Worm (Caenorhabditis elegans) whole organism, L2 larva: ENCODE measurements around the gene H09F14.1.

Experiments
- aly-2 ChIP-seq: fragments of 150-350 bp; optimal IDR thresholded peaks from 2 replicates; lab custom pipeline; 2014; ENCODE audit warnings: missing biosample characterization, missing genetic modification characterization
- ceh-16 ChIP-seq: fragments of 150-350 bp; optimal IDR thresholded peaks from 2 replicates; lab custom pipeline; 2014; ENCODE audit warnings: missing biosample characterization, missing genetic modification characterization
- fos-1 ChIP-seq: fragments of 150-350 bp; optimal IDR thresholded peaks from 2 replicates; lab custom pipeline; 2014; ENCODE audit warnings: missing biosample characterization, missing genetic modification characterization
- lin-39 ChIP-seq: fragments of 150-350 bp; optimal IDR thresholded peaks from 2 replicates; lab custom pipeline; 2014; ENCODE audit warnings: missing biosample characterization, missing genetic modification reagents, missing genetic modification characterization
- lsy-2 ChIP-seq, 2 experiments: fragments of 150-350 bp in 1 of 2; sonication (generic microtip) in 1 of 2; optimal IDR thresholded peaks; 2 replicates each; lab custom pipeline; 2014 to 2017; ENCODE audit warnings: missing biosample characterization in 2 of 2, missing genetic modification characterization in 2 of 2
- nhr-6 ChIP-seq: fragments of 150-350 bp; optimal IDR thresholded peaks from 2 replicates; lab custom pipeline; 2014; ENCODE audit warnings: missing biosample characterization, missing genetic modification characterization
- skn-1 ChIP-seq: sonication (generic microtip); optimal IDR thresholded peaks from 2 replicates; lab custom pipeline; 2017; ENCODE audit warnings: missing biosample characterization, missing genetic modification characterization
- ztf-1 ChIP-seq: fragments of 200-800 bp; sonication (Bioruptor generic); conservative IDR thresholded peaks from 2 replicates; pipeline ENCODE4 v1.3.6; 2022; ENCODE audit warnings: missing genetic modification characterization, missing compliant biosample characterization
- ztf-4 ChIP-seq: fragments of 150-350 bp; optimal IDR thresholded peaks from 2 replicates; lab custom pipeline; 2014; ENCODE audit warnings: missing biosample characterization, missing genetic modification characterization

ce11 chrV:10562817-10563216 is 52.6 kb downstream of the H09F14.1 start:
- TF ChIP-seq ztf-1 (GFP tag; lab: Robert Waterston, UW): no peak
- no peak for TF ChIP-seq ztf-4 (tag; lab: Kevin White, UChicago)
- TF ChIP-seq ceh-16 (tag; lab: Kevin White, UChicago): no peak
- TF ChIP-seq lsy-2 (tag; optimal IDR thresholded peaks at IDR 0.05; lab: Kevin White, UChicago): no peak
- TF ChIP-seq nhr-6 (tag; lab: Kevin White, UChicago): no peak
- no peak for TF ChIP-seq fos-1 (tag; lab: Kevin White, UChicago)
- TF ChIP-seq skn-1 (tag; lab: Kevin White, UChicago): no peak
- no peak for TF ChIP-seq aly-2 (tag; lab: Kevin White, UChicago)
- no peak for TF ChIP-seq lin-39
